Fruit fly (Drosophila melanogaster) whole organism, prepupa: ENCODE measurements around the gene CG42853.

Experiments used
- Blimp-1 ChIP-seq: fragments of 200-800 bp; sonication (Bioruptor generic); optimal IDR thresholded peaks from 3 replicates; lab custom pipeline; 2017; ENCODE audit warnings: missing biosample characterization, missing genetic modification characterization, mild to moderate bottlenecking, moderate library complexity, missing genetic modification reagents
- CG10631 ChIP-seq: fragments of 200-800 bp; sonication (Bioruptor generic); optimal IDR thresholded peaks from 2 replicates; lab custom pipeline; 2016; ENCODE audit warnings: missing biosample characterization, missing genetic modification characterization
- CG10669 ChIP-seq: fragments of 200-800 bp; sonication (Bioruptor generic); optimal IDR thresholded peaks from 3 replicates; lab custom pipeline; 2018; ENCODE audit warnings: missing biosample characterization, mild to moderate bottlenecking, missing genetic modification characterization, moderate library complexity
- CG11294 ChIP-seq: fragments of 200-800 bp; sonication (Bioruptor generic); IDR thresholded peaks from 2 replicates; pipeline ENCODE4 v1.3.6; 2022; ENCODE audit warnings: missing biosample characterization, missing genetic modification characterization
- CG11762 ChIP-seq: fragments of 200-800 bp; sonication (Bioruptor generic); optimal IDR thresholded peaks from 3 replicates; lab custom pipeline; 2016; ENCODE audit warnings: missing biosample characterization, missing genetic modification characterization; ENCODE audit not compliant: insufficient read depth
- CG11902 ChIP-seq: fragments of 200-800 bp; sonication (Bioruptor generic); optimal IDR thresholded peaks from 3 replicates; lab custom pipeline; 2016; ENCODE audit warnings: missing biosample characterization, missing genetic modification characterization
- CG15336 ChIP-seq: fragments of 200-800 bp; sonication (Bioruptor generic); IDR thresholded peaks from 2 replicates; pipeline ENCODE4 v1.3.6; 2022; ENCODE audit warnings: missing biosample characterization, missing genetic modification characterization
- CG1621 ChIP-seq: fragments of 200-800 bp; sonication (Bioruptor generic); optimal IDR thresholded peaks from 3 replicates; lab custom pipeline; 2018; ENCODE audit warnings: missing biosample characterization, mild to moderate bottlenecking, missing genetic modification characterization
- CG16779 ChIP-seq: fragments of 200-800 bp; sonication (Bioruptor generic); optimal IDR thresholded peaks from 3 replicates; lab custom pipeline; 2017; ENCODE audit warnings: missing biosample characterization, mild to moderate bottlenecking, missing genetic modification characterization
- CG31627 ChIP-seq: fragments of 200-800 bp; sonication (Bioruptor generic); optimal IDR thresholded peaks from 3 replicates; lab custom pipeline; 2016; ENCODE audit warnings: missing biosample characterization, missing genetic modification characterization
- CG32006 ChIP-seq: fragments of 200-800 bp; sonication (Bioruptor generic); optimal IDR thresholded peaks from 3 replicates; lab custom pipeline; 2017; ENCODE audit warnings: missing biosample characterization, mild to moderate bottlenecking, missing genetic modification characterization
- CG34406 ChIP-seq: fragments of 200-800 bp; sonication (Bioruptor generic); optimal IDR thresholded peaks from 3 replicates; lab custom pipeline; 2016; ENCODE audit warnings: missing biosample characterization, missing genetic modification characterization
- CG3919 ChIP-seq: fragments of 200-800 bp; sonication (Bioruptor generic); optimal IDR thresholded peaks from 3 replicates; lab custom pipeline; 2016; ENCODE audit warnings: missing biosample characterization, missing genetic modification characterization
- CG4318 ChIP-seq: fragments of 200-800 bp; sonication (Bioruptor generic); optimal IDR thresholded peaks from 3 replicates; lab custom pipeline; 2017; ENCODE audit warnings: missing biosample characterization, mild to moderate bottlenecking, missing genetic modification characterization
- CG6163 ChIP-seq: fragments of 200-800 bp; sonication (Bioruptor generic); IDR thresholded peaks from 3 replicates; pipeline ENCODE4 v1.3.6; 2022; ENCODE audit warnings: missing biosample characterization, missing genetic modification characterization
- CG6276 ChIP-seq: fragments of 200-800 bp; sonication (Bioruptor generic); optimal IDR thresholded peaks from 2 replicates; lab custom pipeline; 2017; ENCODE audit warnings: missing biosample characterization, mild to moderate bottlenecking, missing genetic modification characterization
- CG6792 ChIP-seq: fragments of 200-800 bp; sonication (Bioruptor generic); optimal IDR thresholded peaks from 3 replicates; lab custom pipeline; 2016; ENCODE audit warnings: missing biosample characterization, missing genetic modification characterization
- CG6854 ChIP-seq: fragments of 200-800 bp; sonication (Bioruptor generic); optimal IDR thresholded peaks from 2 replicates; lab custom pipeline; 2017; ENCODE audit warnings: missing biosample characterization, mild to moderate bottlenecking, missing genetic modification characterization
- CG7368 ChIP-seq: fragments of 200-800 bp; sonication (Bioruptor generic); optimal IDR thresholded peaks from 3 replicates; lab custom pipeline; 2016; ENCODE audit warnings: missing biosample characterization, missing genetic modification characterization
- CG8119 ChIP-seq: fragments of 200-800 bp; sonication (Bioruptor generic); IDR thresholded peaks from 3 replicates; pipeline ENCODE4 v1.3.6; 2022; ENCODE audit warnings: missing biosample characterization, missing genetic modification characterization
- CG8319 ChIP-seq: fragments of 200-800 bp; sonication (Bioruptor generic); optimal IDR thresholded peaks from 3 replicates; lab custom pipeline; 2016; ENCODE audit warnings: missing biosample characterization, missing genetic modification characterization
- Eip75B ChIP-seq: fragments of 200-800 bp; sonication (Bioruptor generic); optimal IDR thresholded peaks from 3 replicates; lab custom pipeline; 2016; ENCODE audit warnings: missing biosample characterization, missing genetic modification characterization
- Eip78C ChIP-seq: fragments of 200-800 bp; sonication (Bioruptor generic); peaks from one replicate; lab custom pipeline; 2016; ENCODE audit warnings: missing biosample characterization, missing genetic modification characterization
- Eip93F ChIP-seq: fragments of 200-800 bp; sonication (Bioruptor generic); optimal IDR thresholded peaks from 2 replicates; lab custom pipeline; 2016; ENCODE audit warnings: missing biosample characterization, mild to moderate bottlenecking, missing genetic modification characterization
- Ets21C ChIP-seq: fragments of 200-800 bp; sonication (Bioruptor generic); optimal IDR thresholded peaks from 3 replicates; lab custom pipeline; 2016; ENCODE audit warnings: missing biosample characterization, missing genetic modification characterization
- Ets96B ChIP-seq: fragments of 200-800 bp; optimal IDR thresholded peaks from 2 replicates; lab custom pipeline; 2019; ENCODE audit warnings: missing biosample characterization, mild to moderate bottlenecking, missing genetic modification characterization, moderate library complexity
- Gug ChIP-seq: fragments of 200-800 bp; sonication (Bioruptor generic); IDR thresholded peaks from 2 replicates; pipeline ENCODE4 v1.3.6; 2022; ENCODE audit warnings: missing biosample characterization, missing genetic modification characterization
- Hr4 ChIP-seq: fragments of 200-800 bp; sonication (Bioruptor generic); optimal IDR thresholded peaks from 3 replicates; lab custom pipeline; 2016; ENCODE audit warnings: missing biosample characterization, missing genetic modification characterization
- Lpt ChIP-seq: fragments of 200-800 bp; sonication (Bioruptor generic); optimal IDR thresholded peaks from 3 replicates; lab custom pipeline; 2016; ENCODE audit warnings: missing biosample characterization, missing genetic modification characterization
- Met ChIP-seq: fragments of 200-800 bp; sonication (Bioruptor generic); optimal IDR thresholded peaks from 3 replicates; lab custom pipeline; 2016; ENCODE audit warnings: missing biosample characterization, missing genetic modification characterization
- Sox102F ChIP-seq: fragments of 200-800 bp; sonication (Bioruptor generic); optimal IDR thresholded peaks from 2 replicates; lab custom pipeline; 2016; ENCODE audit warnings: missing biosample characterization, mild to moderate bottlenecking, missing genetic modification characterization
- Sox14 ChIP-seq: fragments of 200-800 bp; sonication (Bioruptor generic); optimal IDR thresholded peaks from 3 replicates; lab custom pipeline; 2016; ENCODE audit warnings: missing biosample characterization, missing genetic modification characterization
- Sox15 ChIP-seq: fragments of 200-800 bp; sonication (Bioruptor generic); optimal IDR thresholded peaks from 3 replicates; lab custom pipeline; 2016; ENCODE audit warnings: missing biosample characterization, missing genetic modification characterization
- acj6 ChIP-seq: fragments of 200-800 bp; sonication (Bioruptor generic); optimal IDR thresholded peaks from 3 replicates; lab custom pipeline; 2016; ENCODE audit warnings: missing biosample characterization, missing genetic modification characterization
- dac ChIP-seq: fragments of 200-800 bp; sonication (Bioruptor generic); optimal IDR thresholded peaks from 2 replicates; lab custom pipeline; 2017; ENCODE audit warnings: missing biosample characterization, mild to moderate bottlenecking, missing genetic modification characterization
- dsx ChIP-seq: fragments of 200-800 bp; optimal IDR thresholded peaks from 3 replicates; lab custom pipeline; 2019; ENCODE audit warnings: missing biosample characterization, mild to moderate bottlenecking, missing genetic modification characterization, moderate library complexity; ENCODE audit not compliant: poor library complexity, severe bottlenecking
- eg ChIP-seq: fragments of 200-800 bp; sonication (Bioruptor generic); IDR thresholded peaks from 3 replicates; pipeline ENCODE4 v1.3.6; 2022; ENCODE audit warnings: missing biosample characterization, missing genetic modification characterization
- esn ChIP-seq: fragments of 200-800 bp; sonication (Bioruptor generic); optimal IDR thresholded peaks from 2 replicates; lab custom pipeline; 2016; ENCODE audit warnings: missing biosample characterization, mild to moderate bottlenecking, missing genetic modification characterization, moderate library complexity
- fd59A ChIP-seq: fragments of 200-800 bp; sonication (Bioruptor generic); optimal IDR thresholded peaks from 2 replicates; lab custom pipeline; 2017; ENCODE audit warnings: missing biosample characterization, mild to moderate bottlenecking, missing genetic modification characterization, missing genetic modification reagents
- fd85E ChIP-seq: fragments of 200-800 bp; sonication (Bioruptor generic); optimal IDR thresholded peaks from 3 replicates; lab custom pipeline; 2016; ENCODE audit warnings: missing biosample characterization, missing genetic modification characterization
- fkh ChIP-seq: fragments of 200-800 bp; sonication (Bioruptor generic); optimal IDR thresholded peaks from 3 replicates; lab custom pipeline; 2017; ENCODE audit warnings: missing biosample characterization, mild to moderate bottlenecking, missing genetic modification characterization, moderate library complexity
- lz ChIP-seq: fragments of 200-800 bp; sonication (Bioruptor generic); optimal IDR thresholded peaks from 3 replicates; lab custom pipeline; 2016; ENCODE audit warnings: missing biosample characterization, missing genetic modification characterization
- net ChIP-seq: fragments of 200-800 bp; sonication (Bioruptor generic); optimal IDR thresholded peaks from 3 replicates; lab custom pipeline; 2016; ENCODE audit warnings: missing biosample characterization, missing genetic modification characterization
- pdm3 ChIP-seq: fragments of 200-800 bp; sonication (Bioruptor generic); optimal IDR thresholded peaks from 3 replicates; lab custom pipeline; 2016; ENCODE audit warnings: missing biosample characterization, missing genetic modification characterization
- salr ChIP-seq, 2 experiments: fragments of 200-800 bp; sonication (Bioruptor generic); optimal IDR thresholded peaks; 3 replicates each; lab custom pipeline; 2016 to 2018; ENCODE audit warnings: missing biosample characterization in 2 of 2, missing genetic modification characterization in 2 of 2, mild to moderate bottlenecking in 1 of 2
- spab ChIP-seq: fragments of 200-800 bp; sonication (Bioruptor generic); optimal IDR thresholded peaks from 2 replicates; lab custom pipeline; 2017; ENCODE audit warnings: missing biosample characterization, mild to moderate bottlenecking, missing genetic modification characterization, missing genetic modification reagents
- ss ChIP-seq, 2 experiments: fragments of 200-800 bp; sonication (Bioruptor generic); optimal IDR thresholded peaks; 2 replicates in 1 of 2; 3 replicates in 1 of 2; lab custom pipeline; 2017 to 2018; ENCODE audit warnings: mild to moderate bottlenecking in 2 of 2, missing biosample characterization in 2 of 2, missing genetic modification characterization in 2 of 2, moderate library complexity in 1 of 2
- svp ChIP-seq: fragments of 200-800 bp; sonication (Bioruptor generic); peaks from one replicate; lab custom pipeline; 2016; ENCODE audit warnings: missing biosample characterization, missing genetic modification characterization
- topi ChIP-seq: fragments of 200-800 bp; sonication (Bioruptor generic); optimal IDR thresholded peaks from 3 replicates; lab custom pipeline; 2016; ENCODE audit warnings: missing biosample characterization, missing genetic modification characterization
- vri ChIP-seq: fragments of 200-800 bp; sonication (Bioruptor generic); optimal IDR thresholded peaks from 3 replicates; lab custom pipeline; 2016; ENCODE audit warnings: missing biosample characterization, mild to moderate bottlenecking, missing genetic modification characterization

CG42853 gene

dm6 chr3L:18079610-18080497 is 41.9 kb downstream of the CG42853 start:
- TF ChIP-seq CG11902 (GFP tag; lab: Kevin White, UChicago) (no peak), acj6 (GFP tag; lab: Kevin White, UChicago) (peak; percentile 66), CG1621 (tag; lab: Kevin White, UChicago) (peak; percentile 42), Sox15 (GFP tag; lab: Kevin White, UChicago) (no peak), CG32006 (peak; percentile 87), Hr4 (GFP tag; lab: Kevin White, UChicago) (peak; percentile 73), CG10631 (GFP tag; lab: Kevin White, UChicago) (peak; percentile 89), CG31627 (GFP tag; lab: Kevin White, UChicago) (no peak), Eip78C (GFP tag; lab: Kevin White, UChicago) (peak; percentile 83), pdm3 (peak; percentile 49), CG6854 (GFP tag; lab: Kevin White, UChicago) (peak; percentile 53), CG8119 (GFP tag; lab: Robert Waterston, UW) (peak; percentile 82), esn (peak; percentile 18), Ets96B (tag; lab: Kevin White, UChicago) (peak; percentile 79), fd85E (GFP tag; lab: Kevin White, UChicago) (no peak), CG16779 (tag; lab: Kevin White, UChicago) (peak; percentile 87), fd59A (GFP tag; lab: Kevin White, UChicago) (peak; percentile 48), svp (peak; percentile 51), CG4318 (GFP tag; lab: Kevin White, UChicago) (peak; percentile 82), CG11294 (no peak), fkh (GFP tag; lab: Kevin White, UChicago) (no peak), spab (GFP tag; lab: Kevin White, UChicago) (peak; percentile 75), CG8319 (GFP tag; lab: Kevin White, UChicago) (no peak), Sox14 (GFP tag; lab: Kevin White, UChicago) (peak; percentile 43), salr (GFP tag; optimal IDR thresholded peaks at IDR 0.05; lab: Kevin White, UChicago) (peak; percentile 13 to 87), Eip93F (GFP tag; lab: Kevin White, UChicago) (no peak), topi (GFP tag; lab: Kevin White, UChicago) (peak; percentile 5), CG11762 (peak; percentile 67), Ets21C (no peak), Eip75B (GFP tag; lab: Kevin White, UChicago) (peak; percentile 37), Lpt (GFP tag; lab: Kevin White, UChicago) (peak; percentile 74), ss (GFP tag; optimal IDR thresholded peaks at IDR 0.05; lab: Kevin White, UChicago) (peak; percentile 85 to 88), eg (GFP tag; lab: Robert Waterston, UW) (peak; percentile 80), Sox102F (GFP tag; lab: Kevin White, UChicago) (peak; percentile 35), Met (no peak), net (GFP tag; lab: Kevin White, UChicago) (peak; percentile 59), CG34406 (GFP tag; lab: Kevin White, UChicago) (peak; percentile 23), CG15336 (peak; percentile 68), Gug (GFP tag; lab: Robert Waterston, UW) (peak; percentile 68), dsx (GFP tag; lab: Kevin White, UChicago) (peak; percentile 60), CG7368 (peak; percentile 62), CG6792 (GFP tag; lab: Kevin White, UChicago) (peak; percentile 41), CG6163 (GFP tag; lab: Robert Waterston, UW) (peak; percentile 88), lz (GFP tag; lab: Kevin White, UChicago) (peak; percentile 28), vri (GFP tag; lab: Kevin White, UChicago) (no peak), CG3919 (GFP tag; lab: Kevin White, UChicago) (peak; percentile 71), Blimp-1 (GFP tag; lab: Kevin White, UChicago) (no peak), CG6276 (GFP tag; lab: Kevin White, UChicago) (peak; percentile 65), dac (GFP tag; lab: Kevin White, UChicago) (peak; percentile 55), CG10669 (GFP tag; lab: Kevin White, UChicago) (peak; percentile 36)
